Worm (Caenorhabditis elegans) whole organism, L4/young adult: Measurements from ENCODE around the gene ZK822.9.

Experiments used
- W03F9.2 ChIP-seq: fragments of 150-350 bp; optimal IDR thresholded peaks from 2 replicates; lab custom pipeline; 2014; ENCODE audit warnings: missing biosample characterization, missing genetic modification characterization
- dao-5 ChIP-seq: sonication (generic microtip); optimal IDR thresholded peaks from 2 replicates; lab custom pipeline; 2016; ENCODE audit warnings: missing genotype, missing genetic modification characterization, moderate library complexity, missing compliant biosample characterization
- him-1 ChIP-seq: sonication (generic microtip); optimal IDR thresholded peaks from 2 replicates; lab custom pipeline; 2016; ENCODE audit warnings: missing genotype, missing genetic modification reagents, missing genetic modification characterization, missing compliant biosample characterization

- TF ChIP-seq dao-5 (tag; lab: Kevin White, UChicago): no peak
- TF ChIP-seq him-1 (tag; lab: Kevin White, UChicago): no peak
- TF ChIP-seq W03F9.2 (tag; lab: Kevin White, UChicago): no peak
Observed at ce11 chrIV:11903676-11904075, 12.1 kb upstream of the ZK822.9 start.
